Fruit fly (Drosophila melanogaster): ENCODE results near the gene hb.
A peak's percentile ranks its signal among the peaks of the same experiment; 100 is the strongest.

The hb gene

DNA sequence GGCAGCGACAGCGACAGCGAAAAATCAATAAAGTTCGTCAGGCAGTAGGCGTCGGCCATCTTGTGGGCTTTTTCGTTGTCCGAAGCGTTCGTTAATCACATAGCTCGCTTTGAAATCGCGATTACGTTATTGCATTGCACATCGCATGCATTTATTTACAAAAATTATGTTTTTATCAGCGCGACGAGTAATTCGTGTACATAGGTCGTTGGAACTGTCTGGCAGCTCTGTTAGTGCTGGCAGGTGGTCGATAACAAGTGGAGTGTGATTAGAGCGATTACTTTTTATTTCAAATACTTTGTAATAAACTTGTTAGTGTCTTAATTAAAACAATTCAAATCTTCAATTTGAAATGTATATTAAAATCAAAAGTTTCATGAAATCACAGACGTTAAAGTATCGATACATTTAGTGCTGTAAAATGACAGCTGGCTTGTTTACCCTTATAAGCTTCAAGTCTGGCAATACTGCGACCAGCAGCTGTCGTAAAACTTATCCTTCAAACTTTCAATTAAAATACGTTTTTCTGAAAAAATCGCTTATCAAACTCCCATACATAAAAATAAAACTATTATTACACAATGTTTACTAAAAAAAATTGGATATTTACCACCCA, 33.8 kb downstream of the hb start, which contains the start of gene CG8032 (continued):
- TF ChIP-seq gt (GFP tag; IDR thresholded peaks at IDR 0.05) (no peak), Sox100B (GFP tag; optimal IDR thresholded peaks at IDR 0.05) (peak; percentile 25), zfh2 (GFP tag; optimal IDR thresholded peaks at IDR 0.05) (peak; percentile 48), Ptx1 (GFP tag; IDR thresholded peaks at IDR 0.05) (peak; percentile 44), disco-r (GFP tag; optimal IDR thresholded peaks at IDR 0.05) (no peak), HmgD (GFP tag; optimal IDR thresholded peaks at IDR 0.05) (peak; percentile 6), CG18599 (GFP tag; optimal IDR thresholded peaks at IDR 0.05) (peak; percentile 7), prd (optimal IDR thresholded peaks at IDR 0.05) (no peak), prd (GFP tag; IDR thresholded peaks at IDR 0.05) (peak; percentile 35; the same call in 1 of the 3 replicates), Myb (GFP tag; optimal IDR thresholded peaks at IDR 0.05) (peak; percentile 57), Dfd (GFP tag; optimal IDR thresholded peaks at IDR 0.05) (no peak), CG17829 (tag; optimal IDR thresholded peaks at IDR 0.05) (peak; percentile 52), Kr (GFP tag; optimal IDR thresholded peaks at IDR 0.05) (no peak), CG16815 (GFP tag; optimal IDR thresholded peaks at IDR 0.05) (no peak), CG4282 (GFP tag; optimal IDR thresholded peaks at IDR 0.05) (no peak), slp2 (GFP tag; optimal IDR thresholded peaks at IDR 0.05) (peak; percentile 19), CG4404 (GFP tag; IDR thresholded peaks at IDR 0.05) (no peak), CG17328 (GFP tag; IDR thresholded peaks at IDR 0.05) (0 out of 2 replicates have a peak, but pooled peaks have one; percentile 7), mirr (GFP tag; optimal IDR thresholded peaks at IDR 0.05) (peak; percentile 6), unc-4 (GFP tag; IDR thresholded peaks at IDR 0.05; ENCODE audit: partially characterized antibody) (peak; percentile 71), CG1529 (GFP tag; optimal IDR thresholded peaks at IDR 0.05) (no peak), Deaf1 (tag; optimal IDR thresholded peaks at IDR 0.05) (peak; percentile 33), nmo (GFP tag; optimal IDR thresholded peaks at IDR 0.05) (peak; percentile 60), CG7786 (GFP tag; optimal IDR thresholded peaks at IDR 0.05) (peak; percentile 35), pho (GFP tag; optimal IDR thresholded peaks at IDR 0.05) (peak; percentile 20), Scr (GFP tag; IDR thresholded peaks at IDR 0.05; ENCODE audit: partially characterized antibody) (peak; percentile 77), CG12236 (GFP tag; optimal IDR thresholded peaks at IDR 0.05) (no peak), Rx (GFP tag; IDR thresholded peaks at IDR 0.05) (no peak), fru (optimal IDR thresholded peaks at IDR 0.05) (no peak), fd64A (GFP tag; optimal IDR thresholded peaks at IDR 0.05) (no peak), HHEX (GFP tag; optimal IDR thresholded peaks at IDR 0.05) (no peak), CG2116 (GFP tag; optimal IDR thresholded peaks at IDR 0.05) (peak; percentile 93), CG11085 (GFP tag; IDR thresholded peaks at IDR 0.05) (no peak), CG9817 (tag; optimal IDR thresholded peaks at IDR 0.05) (peak; percentile 31), Lim3 (GFP tag; IDR thresholded peaks at IDR 0.05) (no peak), CG4707 (GFP tag; optimal IDR thresholded peaks at IDR 0.05) (no peak), pan (optimal IDR thresholded peaks at IDR 0.05) (no peak), pan (GFP tag; optimal IDR thresholded peaks at IDR 0.05 in 1 of 2, IDR thresholded peaks at IDR 0.05 in 1 of 2) (no peak), CHES-1-like (GFP tag; optimal IDR thresholded peaks at IDR 0.05) (no peak), HLH4C (GFP tag; IDR thresholded peaks at IDR 0.05; ENCODE audit: partially characterized antibody) (peak; percentile 59; the same call in 2 of the 3 replicates), sna (GFP tag; IDR thresholded peaks at IDR 0.05; ENCODE audit: partially characterized antibody) (peak; percentile 62), CG1832 (GFP tag; optimal IDR thresholded peaks at IDR 0.05) (no peak), CG13287 (GFP tag; IDR thresholded peaks at IDR 0.05; ENCODE audit: partially characterized antibody) (peak; percentile 80), CG2678 (tag; optimal IDR thresholded peaks at IDR 0.05) (peak; percentile 43), CG5180 (GFP tag; optimal IDR thresholded peaks at IDR 0.05) (no peak), CG11247 (GFP tag; IDR thresholded peaks at IDR 0.05) (no peak), en (GFP tag; optimal IDR thresholded peaks at IDR 0.05) (no peak), Nf-YA (GFP tag; IDR thresholded peaks at IDR 0.05) (no peak), Dip3 (GFP tag; optimal IDR thresholded peaks at IDR 0.05) (peak; percentile 55), Mes4 (GFP tag; optimal IDR thresholded peaks at IDR 0.05) (peak; percentile 38), BEAF-32 (GFP tag; optimal IDR thresholded peaks at IDR 0.05) (peak; percentile 81)

Data from whole organism, embryonic.